Fruit fly (Drosophila melanogaster) whole organism, embryonic: Measurements from ENCODE around the gene Nse4.
A peak's percentile ranks its signal among the peaks of the same experiment; 100 is the strongest.

ENCODE experiments used
- ATbp ChIP-seq: fragments of 200-800 bp; sonication (Bioruptor generic); optimal IDR thresholded peaks from 2 replicates; lab custom pipeline; 2017; ENCODE audit warnings: missing biosample characterization, mild to moderate bottlenecking, missing genetic modification characterization, missing genetic modification reagents
- CG10209 ChIP-seq: fragments of 200-800 bp; sonication (Bioruptor generic); optimal IDR thresholded peaks from 3 replicates; lab custom pipeline; 2017; ENCODE audit warnings: missing biosample characterization, mild to moderate bottlenecking, missing genetic modification characterization, missing genetic modification reagents
- CG1024 ChIP-seq: fragments of 200-800 bp; sonication (Bioruptor generic); IDR thresholded peaks from 2 replicates; pipeline ENCODE4 v1.3.6; 2022; ENCODE audit warnings: missing biosample characterization, missing genetic modification characterization
- CG10543 ChIP-seq: fragments of 200-800 bp; sonication (Bioruptor generic); optimal IDR thresholded peaks from 3 replicates; lab custom pipeline; 2017; ENCODE audit warnings: missing biosample characterization, mild to moderate bottlenecking, missing genetic modification characterization, moderate library complexity
- CG10979 ChIP-seq: fragments of 200-800 bp; sonication (Bioruptor generic); optimal IDR thresholded peaks from 2 replicates; lab custom pipeline; 2018; ENCODE audit warnings: missing biosample characterization, mild to moderate bottlenecking, missing genetic modification characterization, moderate library complexity
- CG11723 ChIP-seq: fragments of 200-800 bp; sonication (Bioruptor generic); optimal IDR thresholded peaks from 2 replicates; lab custom pipeline; 2017; ENCODE audit warnings: missing biosample characterization, mild to moderate bottlenecking, missing genetic modification characterization
- CG12744 ChIP-seq: fragments of 200-800 bp; sonication (Bioruptor generic); optimal IDR thresholded peaks from 2 replicates; lab custom pipeline; 2016; ENCODE audit warnings: missing biosample characterization, missing genetic modification characterization
- CG17802 ChIP-seq: fragments of 200-800 bp; sonication (Bioruptor generic); optimal IDR thresholded peaks from 2 replicates; lab custom pipeline; 2018; ENCODE audit warnings: missing biosample characterization, mild to moderate bottlenecking, missing genetic modification characterization, moderate library complexity
- CG18599 ChIP-seq: fragments of 200-800 bp; sonication (Bioruptor generic); optimal IDR thresholded peaks from 3 replicates; lab custom pipeline; 2017; ENCODE audit warnings: missing biosample characterization, missing genetic modification characterization, mild to moderate bottlenecking, moderate library complexity, missing genetic modification reagents
- CG18619 ChIP-seq: fragments of 200-800 bp; sonication (Bioruptor generic); optimal IDR thresholded peaks from 3 replicates; lab custom pipeline; 2017; ENCODE audit warnings: missing biosample characterization, mild to moderate bottlenecking, missing genetic modification characterization
- CG2889 ChIP-seq: fragments of 200-800 bp; sonication (Bioruptor generic); IDR thresholded peaks from 3 replicates; pipeline ENCODE4 v1.3.6; 2022; ENCODE audit warnings: missing biosample characterization, missing genetic modification characterization
- CG32767 ChIP-seq: fragments of 200-800 bp; sonication (Bioruptor generic); IDR thresholded peaks from 2 replicates; pipeline ENCODE4 v1.3.6; 2022; ENCODE audit warnings: missing biosample characterization, missing genetic modification characterization
- CG32772 ChIP-seq: fragments of 200-800 bp; sonication (Bioruptor generic); IDR thresholded peaks from 2 replicates; pipeline ENCODE4 v1.3.6; 2022; ENCODE audit warnings: missing biosample characterization, missing genetic modification characterization
- CG42726 ChIP-seq: fragments of 200-800 bp; sonication (Bioruptor generic); IDR thresholded peaks from 2 replicates; pipeline ENCODE4 v1.3.6; 2022; ENCODE audit warnings: missing biosample characterization, missing genetic modification characterization; ENCODE audit not compliant: partially characterized antibody
- CG4282 ChIP-seq: fragments of 200-800 bp; sonication (Bioruptor generic); optimal IDR thresholded peaks from 2 replicates; lab custom pipeline; 2016; ENCODE audit warnings: missing biosample characterization, missing genetic modification characterization
- CG43689 ChIP-seq: fragments of 200-800 bp; sonication (Bioruptor generic); IDR thresholded peaks from 2 replicates; pipeline ENCODE4 v1.3.6; 2022; ENCODE audit warnings: missing biosample characterization, missing genetic modification characterization
- CG5953 ChIP-seq: fragments of 200-800 bp; sonication (Bioruptor generic); IDR thresholded peaks from 2 replicates; pipeline ENCODE4 v1.3.6; 2022; ENCODE audit warnings: missing biosample characterization, missing genetic modification characterization
- CG6791 ChIP-seq: fragments of 200-800 bp; sonication (Bioruptor generic); IDR thresholded peaks from 3 replicates; pipeline ENCODE4 v1.3.6; 2022; ENCODE audit warnings: missing biosample characterization, missing genetic modification characterization; ENCODE audit not compliant: partially characterized antibody
- CG7271 ChIP-seq: fragments of 200-800 bp; sonication (Bioruptor generic); optimal IDR thresholded peaks from 2 replicates; lab custom pipeline; 2018; ENCODE audit warnings: missing biosample characterization, mild to moderate bottlenecking, missing genetic modification characterization, moderate library complexity
- CG8089 ChIP-seq: fragments of 200-800 bp; sonication (Bioruptor generic); optimal IDR thresholded peaks from 3 replicates; lab custom pipeline; 2016; ENCODE audit warnings: missing biosample characterization, missing genetic modification characterization
- Doc3 ChIP-seq: fragments of 200-800 bp; sonication (Bioruptor generic); IDR thresholded peaks from 3 replicates; pipeline ENCODE4 v1.3.6; 2022; ENCODE audit warnings: missing biosample characterization, missing genetic modification characterization; ENCODE audit not compliant: partially characterized antibody
- Eip74EF ChIP-seq, 2 experiments: fragments of 200-800 bp in 1 of 2; fragments of >200 bp in 1 of 2; sonication (Bioruptor generic) in 1 of 2; optimal IDR thresholded peaks; 2 replicates each; lab custom pipeline; 2017 to 2019; ENCODE audit warnings: missing biosample characterization in 2 of 2, missing genetic modification characterization in 2 of 2, mild to moderate bottlenecking in 1 of 2, moderate library complexity in 1 of 2
- Ets65A ChIP-seq: fragments of 200-800 bp; sonication (Bioruptor generic); peaks from one replicate; lab custom pipeline; 2016; ENCODE audit warnings: missing biosample characterization, missing genetic modification characterization
- H2.0 ChIP-seq: fragments of 200-800 bp; sonication (Bioruptor generic); IDR thresholded peaks from 2 replicates; pipeline ENCODE4 v1.3.6; 2022; ENCODE audit warnings: missing biosample characterization, missing genetic modification characterization
- HmgZ ChIP-seq: fragments of 200-800 bp; sonication (Bioruptor generic); optimal IDR thresholded peaks from 2 replicates; lab custom pipeline; 2018; ENCODE audit warnings: missing biosample characterization, mild to moderate bottlenecking, missing genetic modification characterization
- Hsf ChIP-seq: fragments of 200-800 bp; sonication (Bioruptor generic); optimal IDR thresholded peaks from 3 replicates; lab custom pipeline; 2016; ENCODE audit warnings: missing biosample characterization, missing genetic modification characterization
- NC2α ChIP-seq: fragments of 200-800 bp; sonication (Bioruptor generic); optimal IDR thresholded peaks from 2 replicates; lab custom pipeline; 2016; ENCODE audit warnings: missing biosample characterization, missing genetic modification characterization
- Oaz ChIP-seq: fragments of 200-800 bp; sonication (Bioruptor generic); IDR thresholded peaks from 2 replicates; pipeline ENCODE4 v1.3.6; 2022; ENCODE audit warnings: missing biosample characterization, missing genetic modification characterization
- Oli ChIP-seq: fragments of 200-800 bp; sonication (Bioruptor generic); optimal IDR thresholded peaks from 2 replicates; lab custom pipeline; 2018; ENCODE audit warnings: missing biosample characterization, mild to moderate bottlenecking, missing genetic modification characterization, moderate library complexity
- Optix ChIP-seq: fragments of 200-800 bp; sonication (Bioruptor generic); IDR thresholded peaks from 3 replicates; pipeline ENCODE4 v1.3.6; 2022; ENCODE audit warnings: missing biosample characterization, missing genetic modification characterization
- Taf1 ChIP-seq: fragments of 200-800 bp; sonication (Bioruptor generic); IDR thresholded peaks from 2 replicates; pipeline ENCODE4 v1.3.6; 2022; ENCODE audit warnings: missing biosample characterization, missing genetic modification characterization
- YL-1 ChIP-seq: fragments of 200-800 bp; sonication (Bioruptor generic); optimal IDR thresholded peaks from 3 replicates; lab custom pipeline; 2017; ENCODE audit warnings: missing biosample characterization, mild to moderate bottlenecking, missing genetic modification characterization
- abd-A ChIP-seq: fragments of 200-800 bp; sonication (Bioruptor generic); optimal IDR thresholded peaks from 3 replicates; lab custom pipeline; 2019; ENCODE audit warnings: missing biosample characterization, mild to moderate bottlenecking, missing genetic modification characterization, moderate library complexity
- cato ChIP-seq: fragments of 200-800 bp; sonication (Bioruptor generic); optimal IDR thresholded peaks from 2 replicates; lab custom pipeline; 2016; ENCODE audit warnings: missing biosample characterization, missing genetic modification characterization, borderline replicate concordance
- dimm ChIP-seq: fragments of 200-800 bp; sonication (Bioruptor generic); IDR thresholded peaks from 2 replicates; pipeline ENCODE4 v1.3.6; 2022; ENCODE audit warnings: missing biosample characterization, missing genetic modification characterization
- eve ChIP-seq, 2 experiments: fragments of >200 bp; optimal IDR thresholded peaks; 2 replicates each; lab custom pipeline; 2017; ENCODE audit warnings: missing biosample characterization in 2 of 2, missing genetic modification characterization in 2 of 2
- grau ChIP-seq: fragments of 200-800 bp; optimal IDR thresholded peaks from 3 replicates; lab custom pipeline; 2019; ENCODE audit warnings: missing biosample characterization, mild to moderate bottlenecking, missing genetic modification characterization, moderate library complexity
- grn ChIP-seq: fragments of 200-800 bp; sonication (Bioruptor generic); optimal IDR thresholded peaks from 3 replicates; lab custom pipeline; 2017; ENCODE audit warnings: missing biosample characterization, missing genetic modification characterization
- gsb ChIP-seq: fragments of 200-800 bp; sonication (Bioruptor generic); IDR thresholded peaks from 2 replicates; pipeline ENCODE4 v1.3.6; 2022; ENCODE audit warnings: missing biosample characterization, missing genetic modification characterization
- h ChIP-seq: fragments of >200 bp; optimal IDR thresholded peaks from 2 replicates; lab custom pipeline; 2017
- hbn ChIP-seq: fragments of 200-800 bp; sonication (Bioruptor generic); IDR thresholded peaks from 2 replicates; pipeline ENCODE4 v1.3.6; 2022; ENCODE audit warnings: missing biosample characterization, missing genetic modification characterization; ENCODE audit not compliant: partially characterized antibody
- kah ChIP-seq: fragments of 200-800 bp; sonication (Bioruptor generic); optimal IDR thresholded peaks from 2 replicates; lab custom pipeline; 2018; ENCODE audit warnings: missing biosample characterization, mild to moderate bottlenecking, missing genetic modification characterization
- knrl ChIP-seq: fragments of 200-800 bp; sonication (Bioruptor generic); IDR thresholded peaks from 3 replicates; pipeline ENCODE4 v1.3.6; 2022; ENCODE audit warnings: missing biosample characterization, missing genetic modification characterization; ENCODE audit not compliant: partially characterized antibody
- pho ChIP-seq: fragments of 200-800 bp; sonication (Bioruptor generic); optimal IDR thresholded peaks from 2 replicates; lab custom pipeline; 2016; ENCODE audit warnings: missing biosample characterization, missing genetic modification characterization
- pnt ChIP-seq: fragments of 200-800 bp; sonication (Bioruptor generic); optimal IDR thresholded peaks from 3 replicates; lab custom pipeline; 2016; ENCODE audit warnings: missing biosample characterization, missing genetic modification characterization
- sd ChIP-seq: fragments of 200-800 bp; sonication (Bioruptor generic); optimal IDR thresholded peaks from 3 replicates; lab custom pipeline; 2018; ENCODE audit warnings: missing biosample characterization, mild to moderate bottlenecking, missing genetic modification characterization, moderate library complexity
- sens ChIP-seq: fragments of 200-800 bp; sonication (Bioruptor generic); peaks from one replicate; lab custom pipeline; 2016; ENCODE audit warnings: missing biosample characterization, missing genetic modification characterization
- sna ChIP-seq: fragments of 200-800 bp; sonication (Bioruptor generic); IDR thresholded peaks from 2 replicates; pipeline ENCODE4 v1.3.6; 2022; ENCODE audit warnings: missing biosample characterization, missing genetic modification characterization; ENCODE audit not compliant: partially characterized antibody
- tgo ChIP-seq: fragments of 200-800 bp; sonication (Bioruptor generic); IDR thresholded peaks from 3 replicates; pipeline ENCODE4 v1.3.6; 2022; ENCODE audit warnings: missing biosample characterization, missing genetic modification characterization
- twi ChIP-seq: fragments of 200-800 bp; optimal IDR thresholded peaks from 2 replicates; lab custom pipeline; 2019; ENCODE audit warnings: missing biosample characterization, mild to moderate bottlenecking, missing genetic modification characterization, moderate library complexity
- yki ChIP-seq: fragments of >200 bp; optimal IDR thresholded peaks from 3 replicates; lab custom pipeline; 2018

Gene Nse4

DNA sequence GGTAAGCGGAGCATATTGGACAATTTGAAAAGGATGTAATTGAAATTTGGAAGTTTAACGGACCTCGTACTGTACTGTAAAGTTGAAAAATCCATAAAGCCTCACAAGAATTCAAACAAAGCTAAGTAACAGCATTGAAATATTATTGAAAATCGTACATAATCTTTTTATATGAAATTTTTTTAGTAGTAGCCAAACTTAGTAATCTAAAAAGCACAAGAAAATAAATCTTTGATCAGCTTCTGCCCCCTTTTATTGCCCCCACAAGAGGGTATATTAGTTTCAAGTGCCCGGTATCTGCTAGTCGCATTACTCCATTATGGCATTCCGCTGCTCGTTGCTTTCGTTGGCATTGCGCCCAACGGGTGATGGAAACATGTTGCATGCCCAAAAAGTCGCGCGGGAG, 27.6 kb downstream of the Nse4 start (continued):
- TF ChIP-seq CG18599 (GFP tag; lab: Kevin White, UChicago) (peak; percentile 36), CG11723 (peak; percentile 58), sd (peak; percentile 65), yki (lab: Kevin White, UChicago) (no peak), YL-1 (GFP tag; lab: Kevin White, UChicago) (no peak), kah (GFP tag; lab: Kevin White, UChicago) (peak; percentile 16), Oli (peak; percentile 76), grau (peak; percentile 52), CG18619 (peak; percentile 49), grn (GFP tag; lab: Kevin White, UChicago) (no peak), eve (GFP tag; optimal IDR thresholded peaks at IDR 0.05; lab: Kevin White, UChicago) (peak in 1 of 2 experiments; percentile 87), Eip74EF (GFP tag; optimal IDR thresholded peaks at IDR 0.05; lab: Kevin White, UChicago) (peak in 1 of 2 experiments; percentile 65), CG7271 (tag; lab: Kevin White, UChicago) (no peak), tgo (GFP tag; lab: Robert Waterston, UW) (peak; percentile 70), pho (GFP tag; lab: Kevin White, UChicago) (no peak), pnt (peak; percentile 35), h (lab: Kevin White, UChicago) (no peak), CG42726 (GFP tag; lab: Robert Waterston, UW) (no peak), HmgZ (tag; lab: Kevin White, UChicago) (no peak), abd-A (tag; lab: Kevin White, UChicago) (no peak), Oaz (GFP tag; lab: Robert Waterston, UW) (peak; percentile 31; the same call in 1 of the 2 replicates), CG4282 (GFP tag; lab: Kevin White, UChicago) (no peak), CG5953 (GFP tag; lab: Robert Waterston, UW) (no peak), sens (GFP tag; lab: Kevin White, UChicago) (peak; percentile 93), dimm (GFP tag; lab: Robert Waterston, UW) (no peak), CG12744 (GFP tag; lab: Kevin White, UChicago) (no peak), CG2889 (GFP tag; lab: Robert Waterston, UW) (0 out of 3 replicates have a peak, but pooled peaks have one; percentile 5), CG1024 (GFP tag; lab: Robert Waterston, UW) (no peak), CG10209 (GFP tag; lab: Kevin White, UChicago) (peak; percentile 17), knrl (GFP tag; lab: Robert Waterston, UW) (no peak), CG10543 (GFP tag; lab: Kevin White, UChicago) (no peak), Doc3 (GFP tag; lab: Robert Waterston, UW) (no peak), Ets65A (GFP tag; lab: Kevin White, UChicago) (peak; percentile 97), cato (GFP tag; lab: Kevin White, UChicago) (peak; percentile 18), twi (peak; percentile 17), NC2α (GFP tag; lab: Kevin White, UChicago) (peak; percentile 50), hbn (GFP tag; lab: Robert Waterston, UW) (no peak), H2.0 (GFP tag; lab: Robert Waterston, UW) (peak; percentile 23; the same call in 1 of the 2 replicates), Taf1 (GFP tag; lab: Robert Waterston, UW) (no peak), gsb (no peak), CG6791 (GFP tag; lab: Robert Waterston, UW) (no peak), Hsf (GFP tag; lab: Kevin White, UChicago) (peak; percentile 57), CG43689 (GFP tag; lab: Robert Waterston, UW) (no peak), sna (GFP tag; lab: Robert Waterston, UW) (no peak), CG17802 (peak; percentile 24), CG32772 (GFP tag; lab: Robert Waterston, UW) (no peak; the same call in 1 of the 2 replicates), CG8089 (GFP tag; lab: Kevin White, UChicago) (peak; percentile 22), ATbp (GFP tag; lab: Kevin White, UChicago) (peak; percentile 45), Optix (GFP tag; lab: Robert Waterston, UW) (no peak), CG32767 (0 out of 2 replicates have a peak, but pooled peaks have one; percentile 27), CG10979 (peak; percentile 80)
